Fruit fly (Drosophila melanogaster) whole organism, embryonic: Measurements from ENCODE around the gene prt.

ENCODE experiments used
- Atf6 ChIP-seq: fragments of 200-800 bp; sonication (Bioruptor generic); IDR thresholded peaks from 2 replicates; pipeline ENCODE4 v1.3.6; 2022; ENCODE audit warnings: missing biosample characterization, missing genetic modification characterization
- CG11093 ChIP-seq: fragments of 200-800 bp; sonication (Bioruptor generic); IDR thresholded peaks from 3 replicates; pipeline ENCODE4 v1.3.6; 2022; ENCODE audit warnings: missing biosample characterization, missing genetic modification characterization
- CG11456 ChIP-seq: fragments of 200-800 bp; sonication (Bioruptor generic); IDR thresholded peaks from 3 replicates; pipeline ENCODE4 v1.3.6; 2022; ENCODE audit warnings: missing biosample characterization, missing genetic modification characterization
- CG11560 ChIP-seq: fragments of 200-800 bp; sonication (Bioruptor generic); IDR thresholded peaks from 3 replicates; pipeline ENCODE4 v1.3.6; 2022; ENCODE audit warnings: missing biosample characterization, missing genetic modification characterization
- CG12236 ChIP-seq: fragments of 200-800 bp; sonication (Bioruptor generic); optimal IDR thresholded peaks from 2 replicates; lab custom pipeline; 2016; ENCODE audit warnings: missing biosample characterization, missing genetic modification characterization
- CG1233 ChIP-seq: fragments of 200-800 bp; sonication (Bioruptor generic); optimal IDR thresholded peaks from 4 replicates; lab custom pipeline; 2018; ENCODE audit warnings: missing biosample characterization, mild to moderate bottlenecking, missing genetic modification characterization
- CG14667 ChIP-seq: fragments of 200-800 bp; sonication (Bioruptor generic); IDR thresholded peaks from 2 replicates; pipeline ENCODE4 v1.3.6; 2022; ENCODE audit warnings: missing biosample characterization, missing genetic modification characterization
- CG17385 ChIP-seq: fragments of 200-800 bp; sonication (Bioruptor generic); optimal IDR thresholded peaks from 3 replicates; lab custom pipeline; 2018; ENCODE audit warnings: missing biosample characterization, mild to moderate bottlenecking, missing genetic modification characterization
- CG17568 ChIP-seq: fragments of 200-800 bp; sonication (Bioruptor generic); optimal IDR thresholded peaks from 2 replicates; lab custom pipeline; 2018; ENCODE audit warnings: missing biosample characterization, mild to moderate bottlenecking, missing genetic modification characterization, moderate library complexity
- CG2712 ChIP-seq: fragments of 200-800 bp; optimal IDR thresholded peaks from 3 replicates; lab custom pipeline; 2019; ENCODE audit warnings: missing biosample characterization, mild to moderate bottlenecking, missing genetic modification characterization, moderate library complexity
- CG2889 ChIP-seq: fragments of 200-800 bp; sonication (Bioruptor generic); IDR thresholded peaks from 3 replicates; pipeline ENCODE4 v1.3.6; 2022; ENCODE audit warnings: missing biosample characterization, missing genetic modification characterization
- CG30020 ChIP-seq: fragments of 200-800 bp; optimal IDR thresholded peaks from 2 replicates; lab custom pipeline; 2019; ENCODE audit warnings: missing biosample characterization, mild to moderate bottlenecking, missing genetic modification characterization, moderate library complexity
- CG31365 ChIP-seq: fragments of 200-800 bp; sonication (Bioruptor generic); optimal IDR thresholded peaks from 2 replicates; lab custom pipeline; 2018; ENCODE audit warnings: missing biosample characterization, mild to moderate bottlenecking, missing genetic modification characterization
- CG32532 ChIP-seq: fragments of 200-800 bp; sonication (Bioruptor generic); IDR thresholded peaks from 2 replicates; pipeline ENCODE4 v1.3.6; 2022; ENCODE audit warnings: missing biosample characterization, missing genetic modification characterization
- CG4424 ChIP-seq: fragments of 200-800 bp; sonication (Bioruptor generic); optimal IDR thresholded peaks from 3 replicates; lab custom pipeline; 2016; ENCODE audit warnings: missing biosample characterization, missing genetic modification characterization
- CG6683 ChIP-seq: fragments of 200-800 bp; sonication (Bioruptor generic); optimal IDR thresholded peaks from 2 replicates; lab custom pipeline; 2017; ENCODE audit warnings: missing biosample characterization, mild to moderate bottlenecking, missing genetic modification characterization, missing genetic modification reagents
- CG9437 ChIP-seq: fragments of 200-800 bp; sonication (Bioruptor generic); optimal IDR thresholded peaks from 2 replicates; lab custom pipeline; 2018; ENCODE audit warnings: missing biosample characterization, mild to moderate bottlenecking, missing genetic modification characterization
- CG9932 ChIP-seq: fragments of 200-800 bp; sonication (Bioruptor generic); IDR thresholded peaks from 2 replicates; pipeline ENCODE4 v1.3.6; 2022; ENCODE audit warnings: missing biosample characterization, missing genetic modification characterization
- CTCF ChIP-seq: fragments of 200-800 bp; sonication (Bioruptor generic); optimal IDR thresholded peaks from 2 replicates; lab custom pipeline; 2017; ENCODE audit warnings: missing biosample characterization, mild to moderate bottlenecking, missing genetic modification characterization, moderate library complexity
- Dad ChIP-seq: fragments of 200-800 bp; sonication (Bioruptor generic); optimal IDR thresholded peaks from 3 replicates; lab custom pipeline; 2016; ENCODE audit warnings: missing biosample characterization, missing genetic modification characterization
- Dip3 ChIP-seq: fragments of 200-800 bp; sonication (Bioruptor generic); optimal IDR thresholded peaks from 3 replicates; lab custom pipeline; 2016; ENCODE audit warnings: missing biosample characterization, missing genetic modification characterization
- Dll ChIP-seq: fragments of 200-800 bp; sonication (Bioruptor generic); IDR thresholded peaks from 4 replicates; pipeline ENCODE4 v1.3.6; 2022; ENCODE audit warnings: missing biosample characterization, missing genetic modification characterization; ENCODE audit not compliant: partially characterized antibody
- Dp ChIP-seq: fragments of 200-800 bp; sonication (Bioruptor generic); optimal IDR thresholded peaks from 2 replicates; lab custom pipeline; 2018; ENCODE audit warnings: missing biosample characterization, mild to moderate bottlenecking, missing genetic modification characterization, moderate library complexity
- E2f1 ChIP-seq: fragments of 200-800 bp; sonication (Bioruptor generic); IDR thresholded peaks from 2 replicates; pipeline ENCODE4 v1.3.6; 2022; ENCODE audit warnings: missing biosample characterization, missing genetic modification characterization
- ERR ChIP-seq: fragments of 200-800 bp; sonication (Bioruptor generic); optimal IDR thresholded peaks from 2 replicates; lab custom pipeline; 2016; ENCODE audit warnings: missing biosample characterization, missing genetic modification characterization
- Ets65A ChIP-seq: fragments of 200-800 bp; sonication (Bioruptor generic); peaks from one replicate; lab custom pipeline; 2016; ENCODE audit warnings: missing biosample characterization, missing genetic modification characterization
- Fer2 ChIP-seq: fragments of 200-800 bp; sonication (Bioruptor generic); optimal IDR thresholded peaks from 2 replicates; lab custom pipeline; 2018; ENCODE audit warnings: missing biosample characterization, mild to moderate bottlenecking, missing genetic modification characterization, moderate library complexity
- H2.0 ChIP-seq: fragments of 200-800 bp; sonication (Bioruptor generic); IDR thresholded peaks from 2 replicates; pipeline ENCODE4 v1.3.6; 2022; ENCODE audit warnings: missing biosample characterization, missing genetic modification characterization
- HLH3B ChIP-seq: fragments of 200-800 bp; sonication (Bioruptor generic); IDR thresholded peaks from 2 replicates; pipeline ENCODE4 v1.3.6; 2022; ENCODE audit warnings: missing biosample characterization, missing genetic modification characterization
- HLH54F ChIP-seq: fragments of 200-800 bp; sonication (Bioruptor generic); optimal IDR thresholded peaks from 3 replicates; lab custom pipeline; 2016; ENCODE audit warnings: missing biosample characterization, missing genetic modification characterization
- Kr ChIP-seq: fragments of 200-800 bp; sonication (Bioruptor generic); optimal IDR thresholded peaks from 2 replicates; lab custom pipeline; 2017; ENCODE audit warnings: missing biosample characterization, mild to moderate bottlenecking, missing genetic modification characterization
- Scr ChIP-seq: fragments of 200-800 bp; sonication (Bioruptor generic); IDR thresholded peaks from 2 replicates; pipeline ENCODE4 v1.3.6; 2022; ENCODE audit warnings: missing biosample characterization, missing genetic modification characterization; ENCODE audit not compliant: partially characterized antibody
- Stat92E ChIP-seq, 3 experiments: fragments of >200 bp in 2 of 3; fragments of 200-800 bp in 1 of 3; sonication (Bioruptor generic) in 1 of 3; optimal IDR thresholded peaks; 2 replicates each; lab custom pipeline; 2017 to 2019; ENCODE audit warnings: missing biosample characterization in 3 of 3, missing genetic modification characterization in 3 of 3, mild to moderate bottlenecking in 1 of 3, moderate library complexity in 1 of 3
- YL-1 ChIP-seq: fragments of 200-800 bp; sonication (Bioruptor generic); optimal IDR thresholded peaks from 3 replicates; lab custom pipeline; 2017; ENCODE audit warnings: missing biosample characterization, mild to moderate bottlenecking, missing genetic modification characterization
- az2 ChIP-seq: fragments of 200-800 bp; sonication (Bioruptor generic); optimal IDR thresholded peaks from 3 replicates; lab custom pipeline; 2016; ENCODE audit warnings: missing biosample characterization, missing genetic modification characterization
- eve ChIP-seq, 2 experiments: fragments of >200 bp; optimal IDR thresholded peaks; 2 replicates each; lab custom pipeline; 2017; ENCODE audit warnings: missing biosample characterization in 2 of 2, missing genetic modification characterization in 2 of 2
- fru ChIP-seq: fragments of >200 bp; optimal IDR thresholded peaks from 2 replicates; lab custom pipeline; 2017
- gcm ChIP-seq: fragments of 200-800 bp; sonication (Bioruptor generic); optimal IDR thresholded peaks from 2 replicates; lab custom pipeline; 2019; ENCODE audit warnings: missing biosample characterization, mild to moderate bottlenecking, missing genetic modification characterization, moderate library complexity
- gem ChIP-seq: fragments of 200-800 bp; sonication (Bioruptor generic); optimal IDR thresholded peaks from 2 replicates; lab custom pipeline; 2019; ENCODE audit warnings: missing biosample characterization, mild to moderate bottlenecking, missing genetic modification characterization, moderate library complexity
- ham ChIP-seq: fragments of 200-800 bp; sonication (Bioruptor generic); IDR thresholded peaks from 2 replicates; pipeline ENCODE4 v1.3.6; 2022; ENCODE audit warnings: missing biosample characterization, missing genetic modification characterization
- hkb ChIP-seq, 2 experiments: fragments of 200-800 bp in 1 of 2; fragments of >200 bp in 1 of 2; sonication (Bioruptor generic) in 1 of 2; IDR thresholded peaks in 1 of 2; optimal IDR thresholded peaks in 1 of 2; 2 replicates each; pipeline versions ENCODE4 v1.3.6 to Lab custom; 2017 to 2022; ENCODE audit warnings: missing biosample characterization in 1 of 2, missing genetic modification characterization in 1 of 2
- insv ChIP-seq, 2 experiments: fragments of 200-800 bp; sonication (Bioruptor generic); optimal IDR thresholded peaks; 3 replicates each; lab custom pipeline; 2016 to 2018; ENCODE audit warnings: missing biosample characterization in 2 of 2, missing genetic modification characterization in 2 of 2
- jigr1 ChIP-seq: fragments of 200-800 bp; sonication (Bioruptor generic); IDR thresholded peaks from 3 replicates; pipeline ENCODE4 v1.3.6; 2022; ENCODE audit warnings: missing biosample characterization, missing genetic modification characterization
- klu ChIP-seq: fragments of 200-800 bp; sonication (Bioruptor generic); IDR thresholded peaks from 2 replicates; pipeline ENCODE4 v1.3.6; 2022; ENCODE audit warnings: missing biosample characterization, missing genetic modification characterization
- oc ChIP-seq: fragments of 200-800 bp; sonication (Bioruptor generic); optimal IDR thresholded peaks from 2 replicates; lab custom pipeline; 2018; ENCODE audit warnings: missing biosample characterization, mild to moderate bottlenecking, missing genetic modification characterization, moderate library complexity
- pb ChIP-seq: fragments of 200-800 bp; sonication (Bioruptor generic); optimal IDR thresholded peaks from 3 replicates; lab custom pipeline; 2016; ENCODE audit warnings: missing biosample characterization, missing genetic modification characterization
- pfk ChIP-seq: fragments of 200-800 bp; sonication (Bioruptor generic); optimal IDR thresholded peaks from 2 replicates; lab custom pipeline; 2018; ENCODE audit warnings: missing biosample characterization, mild to moderate bottlenecking, missing genetic modification characterization, moderate library complexity
- psq ChIP-seq: fragments of 200-800 bp; sonication (Bioruptor generic); optimal IDR thresholded peaks from 2 replicates; lab custom pipeline; 2017; ENCODE audit warnings: missing biosample characterization, missing genetic modification characterization
- sisA ChIP-seq: fragments of 200-800 bp; sonication (Bioruptor generic); IDR thresholded peaks from 2 replicates; pipeline ENCODE4 v1.3.6; 2022; ENCODE audit warnings: missing biosample characterization, missing genetic modification characterization
- slou ChIP-seq: fragments of 200-800 bp; sonication (Bioruptor generic); optimal IDR thresholded peaks from 3 replicates; lab custom pipeline; 2016; ENCODE audit warnings: missing biosample characterization, missing genetic modification characterization
- stwl ChIP-seq: fragments of 200-800 bp; sonication (Bioruptor generic); optimal IDR thresholded peaks from 3 replicates; lab custom pipeline; 2018; ENCODE audit warnings: missing biosample characterization, mild to moderate bottlenecking, missing genetic modification characterization, moderate library complexity
- sug ChIP-seq: fragments of 200-800 bp; optimal IDR thresholded peaks from 2 replicates; lab custom pipeline; 2019; ENCODE audit warnings: missing biosample characterization, mild to moderate bottlenecking, missing genetic modification characterization, moderate library complexity
- ttk ChIP-seq: fragments of 200-800 bp; sonication (Bioruptor generic); IDR thresholded peaks from 2 replicates; pipeline ENCODE4 v2.1.2; 2022; ENCODE audit warnings: missing biosample characterization, missing genetic modification characterization

prt gene

DNA sequence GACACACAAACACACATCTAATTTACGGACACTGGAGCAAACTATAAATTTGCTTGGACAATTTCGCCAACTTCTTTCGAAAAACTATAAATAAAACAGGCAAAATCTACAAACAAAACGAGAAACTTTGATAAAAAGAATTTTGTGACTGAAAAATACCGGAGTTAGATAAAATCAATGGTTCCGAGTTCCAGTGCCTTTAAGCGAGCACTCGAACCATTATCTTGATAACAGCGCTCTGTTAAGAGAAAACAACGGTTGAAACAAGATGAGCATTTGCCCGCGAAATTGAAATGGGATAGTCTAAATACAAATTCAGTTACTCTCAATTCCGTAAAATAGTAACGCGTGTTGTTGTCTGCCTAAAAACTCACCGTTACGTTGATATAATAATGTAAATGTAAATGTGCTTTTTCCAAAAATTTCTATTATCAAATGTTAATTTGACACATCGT is 4.2 kb downstream of the prt start, which contains the start of gene CG10254 (continued):
- TF ChIP-seq eve (GFP tag; optimal IDR thresholded peaks at IDR 0.05; lab: Kevin White, UChicago) = no peak
- no peak for TF ChIP-seq CG12236 (GFP tag; lab: Kevin White, UChicago)
- no peak for TF ChIP-seq CG11560 (tag; lab: Robert Waterston, UW)
- no peak for TF ChIP-seq CG9437 (GFP tag; lab: Kevin White, UChicago)
- no peak for TF ChIP-seq CG30020 (tag; lab: Kevin White, UChicago)
- no peak for TF ChIP-seq CG17568 (GFP tag; lab: Kevin White, UChicago)
- no peak for TF ChIP-seq gcm (GFP tag; lab: Kevin White, UChicago)
- TF ChIP-seq psq (GFP tag; lab: Kevin White, UChicago) = no peak
- TF ChIP-seq CG2889 (GFP tag; lab: Robert Waterston, UW) = no peak
- TF ChIP-seq ERR = no peak
- no peak for TF ChIP-seq CG32532
- no peak for TF ChIP-seq fru
- TF ChIP-seq sisA (GFP tag; lab: Robert Waterston, UW) = no peak
- no peak for TF ChIP-seq Ets65A (GFP tag; lab: Kevin White, UChicago)
- no peak for TF ChIP-seq E2f1 (GFP tag; lab: Robert Waterston, UW)
- no peak for TF ChIP-seq H2.0 (GFP tag; lab: Robert Waterston, UW)
- TF ChIP-seq az2 = no peak
- TF ChIP-seq Fer2 (tag; lab: Kevin White, UChicago) = no peak
- no peak for TF ChIP-seq Stat92E (GFP tag; optimal IDR thresholded peaks at IDR 0.05; lab: Kevin White, UChicago)
- TF ChIP-seq pb (GFP tag; lab: Kevin White, UChicago) = no peak
- TF ChIP-seq CG1233 (GFP tag; lab: Kevin White, UChicago) = no peak
- peak; percentile 83 for TF ChIP-seq Dp
- no peak for TF ChIP-seq Dip3 (GFP tag; lab: Kevin White, UChicago)
- no peak for TF ChIP-seq ttk (GFP tag; lab: Robert Waterston, UW)
- TF ChIP-seq CG14667 (GFP tag; lab: Robert Waterston, UW) = no peak
- TF ChIP-seq CG11093 = no peak
- TF ChIP-seq jigr1 (GFP tag; lab: Robert Waterston, UW) = no peak
- TF ChIP-seq gem = no peak
- TF ChIP-seq CTCF (GFP tag; lab: Kevin White, UChicago) = peak; percentile 73
- TF ChIP-seq klu (GFP tag; lab: Robert Waterston, UW) = no peak
- TF ChIP-seq CG6683 (GFP tag; lab: Kevin White, UChicago) = no peak
- TF ChIP-seq HLH54F (GFP tag; lab: Kevin White, UChicago) = no peak
- TF ChIP-seq CG9932 = no peak
- TF ChIP-seq CG2712 (tag; lab: Kevin White, UChicago) = no peak
- TF ChIP-seq Scr (GFP tag; lab: Robert Waterston, UW) = no peak
- no peak for TF ChIP-seq Atf6 (GFP tag; lab: Robert Waterston, UW)
- no peak for TF ChIP-seq HLH3B (GFP tag; lab: Robert Waterston, UW)
- no peak for TF ChIP-seq slou (GFP tag; lab: Kevin White, UChicago)
- no peak for TF ChIP-seq Dad
- TF ChIP-seq CG11456 (GFP tag; lab: Robert Waterston, UW) = no peak
- TF ChIP-seq YL-1 (GFP tag; lab: Kevin White, UChicago) = peak; percentile 45
- no peak for TF ChIP-seq CG31365
- TF ChIP-seq Kr (GFP tag; lab: Kevin White, UChicago) = no peak
- no peak for TF ChIP-seq sug (tag; lab: Kevin White, UChicago)
- TF ChIP-seq hkb (optimal IDR thresholded peaks at IDR 0.05; lab: Kevin White, UChicago) = no peak
- TF ChIP-seq hkb (GFP tag; IDR thresholded peaks at IDR 0.05; lab: Robert Waterston, UW) = no peak
- peak; percentile 38 for TF ChIP-seq stwl
- TF ChIP-seq ham = no peak
- no peak for TF ChIP-seq oc (tag; lab: Kevin White, UChicago)
- no peak for TF ChIP-seq insv (GFP tag; optimal IDR thresholded peaks at IDR 0.05; lab: Kevin White, UChicago)
- no peak for TF ChIP-seq pfk
- TF ChIP-seq CG4424 (GFP tag; lab: Kevin White, UChicago) = no peak
- no peak for TF ChIP-seq CG17385
- no peak for TF ChIP-seq Dll (GFP tag; lab: Robert Waterston, UW)
